Fruit fly (Drosophila melanogaster): ENCODE results near the gene Cp15.

DNA sequence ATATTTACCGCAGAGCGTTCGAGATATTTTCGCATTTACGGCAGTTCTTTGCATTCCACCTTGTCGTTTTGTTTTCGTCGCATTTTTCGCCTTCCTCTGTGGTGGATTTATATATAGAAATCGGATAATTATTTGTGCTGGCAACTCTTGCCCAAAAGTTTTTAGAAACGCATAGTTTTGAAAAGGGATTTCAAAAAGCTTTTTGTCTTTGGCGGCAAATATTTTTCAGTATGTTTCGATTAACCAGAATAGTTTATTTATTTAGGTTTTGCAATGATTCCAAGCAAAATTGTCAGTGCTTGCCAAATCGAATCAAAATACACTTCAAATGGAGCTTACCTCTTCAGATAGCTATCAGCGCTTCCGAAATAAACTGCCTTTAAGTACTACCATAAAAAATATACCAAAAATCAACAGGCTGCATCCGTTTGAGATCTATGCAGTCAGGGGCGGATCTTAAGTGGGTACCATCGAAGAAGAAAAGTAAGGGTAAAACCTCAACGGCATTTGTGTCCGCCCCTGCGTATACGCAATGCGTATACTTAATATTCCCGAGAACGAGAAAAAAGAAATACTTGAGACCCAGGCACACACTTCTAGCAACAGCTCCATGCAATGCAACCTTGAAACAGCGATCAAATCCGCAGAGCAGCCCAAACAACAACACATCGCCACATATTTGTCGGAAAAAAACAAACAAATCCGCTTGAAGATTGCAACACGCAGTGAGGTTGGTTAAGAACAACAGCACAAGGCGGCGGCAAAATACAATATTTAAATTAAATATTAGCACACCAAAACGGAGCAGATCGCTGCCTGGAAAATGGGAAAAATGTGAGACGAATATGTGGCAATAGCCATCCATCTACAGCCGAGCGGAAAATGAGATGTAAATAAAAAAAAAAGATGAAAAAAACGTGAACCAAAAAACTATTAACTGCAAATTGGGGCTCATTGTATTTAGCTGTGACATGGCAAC is 21.7 kb downstream of the Cp15 start, which contains the start of gene CG13306:
- TF ChIP-seq woc (GFP tag; optimal IDR thresholded peaks at IDR 0.05) (no peak), h (GFP tag; optimal IDR thresholded peaks at IDR 0.05) (no peak), fru (GFP tag; optimal IDR thresholded peaks at IDR 0.05) (no peak)

All from whole organism, wandering third instar larva.